Worm (Caenorhabditis elegans) whole organism, L4/young adult: Measurements from ENCODE around the gene Y56A3A.33.

ENCODE experiments used
- dao-5 ChIP-seq: sonication (generic microtip); optimal IDR thresholded peaks from 2 replicates; lab custom pipeline; 2016; ENCODE audit warnings: missing genotype, missing genetic modification characterization, moderate library complexity, missing compliant biosample characterization
- him-1 ChIP-seq: sonication (generic microtip); optimal IDR thresholded peaks from 2 replicates; lab custom pipeline; 2016; ENCODE audit warnings: missing genotype, missing genetic modification reagents, missing genetic modification characterization, missing compliant biosample characterization

DNA sequence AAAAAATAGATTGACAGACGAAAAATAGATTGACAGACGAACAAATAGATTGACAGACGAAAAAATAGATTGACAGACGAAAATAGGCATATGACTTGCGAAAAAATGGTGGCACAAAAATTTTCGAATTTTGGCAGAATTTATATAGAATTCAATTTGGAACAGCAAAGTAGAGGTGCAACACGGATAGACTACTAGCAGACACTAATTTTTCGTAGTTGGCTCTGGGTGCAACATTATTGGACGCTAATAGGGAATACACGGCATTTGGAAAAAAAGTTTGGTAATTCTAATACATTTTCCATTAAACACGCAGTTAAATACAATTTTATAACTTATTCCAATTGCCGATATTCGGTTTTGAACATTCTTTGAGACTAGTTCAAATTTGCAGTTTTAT is 6.6 kb upstream of the Y56A3A.33 start:
- TF ChIP-seq him-1 (tag; lab: Kevin White, UChicago) (no peak), dao-5 (tag; lab: Kevin White, UChicago) (no peak)
